Worm (Caenorhabditis elegans): ENCODE data around the gene tbcb-1.

DNA sequence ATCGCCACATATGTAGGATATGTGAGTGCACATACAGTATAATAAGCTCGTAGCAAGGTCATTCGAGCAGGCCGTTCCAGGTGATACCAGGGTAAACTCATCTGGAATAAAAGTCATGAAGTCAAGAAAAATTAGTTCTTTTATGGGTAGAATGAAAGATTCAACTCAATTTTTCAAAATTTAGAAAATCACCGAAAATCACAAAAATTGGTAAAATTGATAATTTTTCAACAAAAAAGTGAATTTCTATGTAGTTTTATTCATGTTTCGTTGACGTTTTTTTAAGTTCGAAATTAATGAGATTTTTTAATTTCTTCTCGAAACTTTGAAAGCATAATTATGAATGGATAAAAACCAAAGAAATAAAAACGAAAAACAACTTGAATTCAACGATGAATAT is 29.8 kb downstream of the tbcb-1 start, which contains the start of gene F53F4.16:
- TF ChIP-seq klf-2 (GFP tag; conservative IDR thresholded peaks at IDR 0.05) (no peak), T22C8.4 (GFP tag; IDR thresholded peaks at IDR 0.05) (no peak), flt-1 (GFP tag; IDR thresholded peaks at IDR 0.05) (no peak), tab-1 (GFP tag; IDR thresholded peaks at IDR 0.05) (no peak), ref-1 (GFP tag; conservative IDR thresholded peaks at IDR 0.05) (no peak)
